Worm (Caenorhabditis elegans) whole organism, L4/young adult: ENCODE results near the gene ZK250.14.

Experiments
- W03F9.2 ChIP-seq: fragments of 150-350 bp; optimal IDR thresholded peaks from 2 replicates; lab custom pipeline; 2014; ENCODE audit warnings: missing biosample characterization, missing genetic modification characterization
- dao-5 ChIP-seq: sonication (generic microtip); optimal IDR thresholded peaks from 2 replicates; lab custom pipeline; 2016; ENCODE audit warnings: missing genotype, missing genetic modification characterization, moderate library complexity, missing compliant biosample characterization
- him-1 ChIP-seq: sonication (generic microtip); optimal IDR thresholded peaks from 2 replicates; lab custom pipeline; 2016; ENCODE audit warnings: missing genotype, missing genetic modification reagents, missing genetic modification characterization, missing compliant biosample characterization

DNA sequence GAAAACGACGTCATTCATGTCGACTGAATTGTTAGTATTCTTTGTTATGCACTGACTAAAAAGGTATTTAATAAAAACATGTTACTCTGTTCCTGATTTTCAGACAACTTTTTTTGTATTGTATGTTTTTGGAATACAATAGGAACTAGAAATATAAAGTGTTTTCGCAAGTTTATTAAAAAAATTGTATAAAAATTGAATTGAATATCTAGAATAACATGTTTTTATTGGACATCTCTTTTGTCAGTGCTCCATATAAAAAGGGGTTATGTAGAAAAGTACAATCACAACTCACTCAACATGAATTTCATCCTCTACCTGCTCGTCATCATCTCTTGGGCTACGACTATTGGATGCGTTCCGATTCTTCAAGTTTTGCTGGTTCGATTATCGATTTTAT, 49.7 kb downstream of the ZK250.14 start, which contains the start of gene C46F9.5:
- TF ChIP-seq him-1 (tag; lab: Kevin White, UChicago), result no peak
- no peak for TF ChIP-seq dao-5 (tag; lab: Kevin White, UChicago)
- no peak for TF ChIP-seq W03F9.2 (tag; lab: Kevin White, UChicago)
